Worm (Caenorhabditis elegans): ENCODE results near the gene col-111.

Gene col-111

DNA sequence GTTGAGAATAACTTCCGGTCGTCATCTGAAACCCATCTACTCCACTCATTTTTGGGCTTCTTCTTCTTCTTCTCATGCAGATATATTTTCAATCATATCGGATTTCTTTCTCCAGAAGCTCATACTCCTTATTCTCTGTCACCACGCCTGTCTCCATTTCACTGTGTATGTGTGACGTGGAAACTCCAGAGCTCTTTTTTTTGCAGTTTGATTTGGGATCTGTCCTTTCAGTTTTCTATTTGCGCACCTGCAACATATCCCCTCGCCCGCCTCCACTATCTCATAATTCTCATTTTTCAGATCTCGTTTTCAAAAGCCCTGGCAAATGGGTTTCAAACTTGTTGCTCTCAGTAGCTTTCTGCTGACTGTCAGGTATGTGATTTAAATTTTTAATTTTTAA, 20.9 kb upstream of the col-111 start, which contains the start of gene kin-36:
TSS of gene kin-36 (plus strand) at position 301 of the 400 bp plus-strand sequence.
- no peak for TF ChIP-seq pqm-1 (tag; optimal IDR thresholded peaks at IDR 0.05)
- no peak for TF ChIP-seq sea-2 (GFP tag; optimal IDR thresholded peaks at IDR 0.05)

DNA sequence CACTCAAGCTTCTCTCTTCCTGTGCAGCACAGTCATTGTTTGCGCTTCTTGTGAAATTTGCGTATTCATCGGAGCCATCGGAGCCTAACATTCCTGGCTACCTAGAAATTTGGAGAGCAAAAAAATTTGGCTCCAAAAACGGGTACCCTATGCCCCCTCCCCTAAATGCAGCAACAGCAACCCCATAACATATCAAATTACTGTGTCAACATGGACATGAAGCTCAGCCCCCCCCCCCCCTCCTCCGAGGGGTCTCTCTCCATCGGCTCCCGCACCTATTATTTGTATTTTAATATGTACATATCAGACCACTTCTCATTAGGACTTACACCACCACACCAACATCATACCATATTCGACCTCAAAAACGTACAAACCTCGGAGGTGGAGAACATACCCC, 16.5 kb upstream of the col-111 start:
- TF ChIP-seq pha-4 (tag; optimal IDR thresholded peaks at IDR 0.05) (peak; percentile 26), ama-1 (optimal IDR thresholded peaks at IDR 0.05) (no peak), mml-1 (tag; optimal IDR thresholded peaks at IDR 0.05) (no peak), fkh-2 (tag; optimal IDR thresholded peaks at IDR 0.05) (no peak), ceh-16 (tag; optimal IDR thresholded peaks at IDR 0.05) (no peak), nhr-25 (tag; optimal IDR thresholded peaks at IDR 0.05) (no peak)

DNA sequence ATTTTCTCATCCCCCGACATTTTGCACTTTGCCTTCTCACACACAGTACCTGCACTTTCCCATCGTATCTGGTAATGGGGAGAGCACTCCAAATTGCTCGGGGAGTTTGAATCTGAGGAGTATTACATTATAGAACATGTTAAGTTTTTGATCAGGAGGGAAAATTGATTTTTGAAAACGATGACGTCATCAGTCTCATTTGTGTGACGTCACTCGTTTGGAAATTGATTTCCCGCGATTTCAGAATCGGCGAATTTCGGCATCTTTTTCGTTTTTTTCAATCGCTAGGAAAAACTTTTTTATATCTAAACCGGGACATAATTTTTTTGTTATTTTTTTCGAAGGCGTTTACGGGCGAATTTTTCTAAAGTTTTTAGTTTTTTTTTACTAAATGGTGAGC, 15.6 kb upstream of the col-111 start:
- TF ChIP-seq hmg-11 (tag; optimal IDR thresholded peaks at IDR 0.05) (no peak), eor-1 (tag; optimal IDR thresholded peaks at IDR 0.05) (no peak), unc-39 (tag; optimal IDR thresholded peaks at IDR 0.05) (no peak)

DNA sequence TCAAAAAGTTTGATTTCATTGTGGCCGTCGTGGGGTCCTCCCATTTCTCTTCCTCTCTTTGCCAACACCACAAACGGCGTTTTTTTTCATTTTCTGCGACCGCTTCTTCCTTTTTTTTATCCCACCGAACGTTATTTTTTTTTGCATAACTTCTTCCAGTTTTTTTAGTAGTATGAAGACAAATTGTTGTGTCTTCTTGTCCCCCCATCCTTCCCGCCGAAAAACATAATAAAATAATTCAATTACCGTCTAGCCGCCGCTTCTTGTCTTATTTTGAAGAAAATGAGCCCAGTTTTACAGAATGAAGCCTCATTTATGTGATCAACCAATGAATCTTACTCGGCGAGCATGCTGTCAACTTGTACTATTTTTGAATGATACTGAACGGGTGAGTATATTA, 11.5 kb upstream of the col-111 start, which contains the start of gene F29B9.12:
TSS of gene F29B9.12 (plus strand) at position 301 of the 400 bp plus-strand sequence.
- TF ChIP-seq daf-12 (tag; optimal IDR thresholded peaks at IDR 0.05) (no peak), skn-1 (tag; optimal IDR thresholded peaks at IDR 0.05) (no peak), fkh-2 (tag; optimal IDR thresholded peaks at IDR 0.05) (no peak), R02D3.7 (tag; optimal IDR thresholded peaks at IDR 0.05) (no peak), elt-1 (tag; optimal IDR thresholded peaks at IDR 0.05) (no peak), pqm-1 (tag; optimal IDR thresholded peaks at IDR 0.05) (no peak), ceh-82 (tag; optimal IDR thresholded peaks at IDR 0.05) (no peak), unc-62 (GFP tag; optimal IDR thresholded peaks at IDR 0.05) (no peak), ceh-28 (tag; optimal IDR thresholded peaks at IDR 0.05) (no peak)

DNA sequence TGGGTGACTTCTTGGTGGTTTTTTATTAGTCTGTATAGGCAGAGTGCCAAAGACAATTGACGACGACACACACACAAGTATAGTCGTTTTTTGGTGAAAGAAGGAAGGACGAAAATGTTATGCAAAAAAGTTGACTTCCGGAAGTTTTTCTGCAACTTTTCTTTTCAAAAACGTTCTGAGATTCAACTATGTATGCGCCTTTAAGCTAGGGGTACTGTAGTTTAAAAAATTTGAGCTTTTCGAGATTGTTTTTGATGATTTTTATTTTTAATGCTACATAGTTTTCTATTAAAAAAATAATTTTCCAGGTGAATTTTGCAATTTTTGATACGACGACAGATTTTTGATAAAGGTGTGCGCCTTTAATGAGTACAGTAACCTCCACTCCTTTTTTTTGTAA, 10.1 kb upstream of the col-111 start:
- no peak for TF ChIP-seq ztf-4 (tag; optimal IDR thresholded peaks at IDR 0.05)
- no peak for TF ChIP-seq egl-5 (tag; optimal IDR thresholded peaks at IDR 0.05)
- no peak for TF ChIP-seq aly-2 (tag; optimal IDR thresholded peaks at IDR 0.05)
- TF ChIP-seq unc-39 (tag; optimal IDR thresholded peaks at IDR 0.05) = no peak
- TF ChIP-seq skn-1 (tag; optimal IDR thresholded peaks at IDR 0.05) = no peak
- TF ChIP-seq mdl-1 (tag; optimal IDR thresholded peaks at IDR 0.05) = no peak
- TF ChIP-seq jun-1 (tag; optimal IDR thresholded peaks at IDR 0.05) = no peak
- TF ChIP-seq nhr-25 (tag; optimal IDR thresholded peaks at IDR 0.05) = no peak
- no peak for TF ChIP-seq ztf-11 (tag; optimal IDR thresholded peaks at IDR 0.05)
- TF ChIP-seq ceh-28 (tag; optimal IDR thresholded peaks at IDR 0.05) = no peak
- no peak for TF ChIP-seq ZK546.5 (tag; optimal IDR thresholded peaks at IDR 0.05)
- no peak for TF ChIP-seq nhr-77 (tag; optimal IDR thresholded peaks at IDR 0.05)
- TF ChIP-seq nhr-23 (tag; optimal IDR thresholded peaks at IDR 0.05) = no peak
- TF ChIP-seq hmg-11 (tag; optimal IDR thresholded peaks at IDR 0.05) = no peak
- no peak for TF ChIP-seq pqm-1 (tag; optimal IDR thresholded peaks at IDR 0.05)
- TF ChIP-seq zag-1 (tag; optimal IDR thresholded peaks at IDR 0.05) = no peak
- TF ChIP-seq nhr-43 (tag; optimal IDR thresholded peaks at IDR 0.05; ENCODE audit: poor library complexity, severe bottlenecking) = no peak
- no peak for TF ChIP-seq R02D3.7 (tag; optimal IDR thresholded peaks at IDR 0.05)
- TF ChIP-seq tbx-2 (tag; optimal IDR thresholded peaks at IDR 0.05) = no peak
- TF ChIP-seq nhr-237 (tag; optimal IDR thresholded peaks at IDR 0.05) = no peak

DNA sequence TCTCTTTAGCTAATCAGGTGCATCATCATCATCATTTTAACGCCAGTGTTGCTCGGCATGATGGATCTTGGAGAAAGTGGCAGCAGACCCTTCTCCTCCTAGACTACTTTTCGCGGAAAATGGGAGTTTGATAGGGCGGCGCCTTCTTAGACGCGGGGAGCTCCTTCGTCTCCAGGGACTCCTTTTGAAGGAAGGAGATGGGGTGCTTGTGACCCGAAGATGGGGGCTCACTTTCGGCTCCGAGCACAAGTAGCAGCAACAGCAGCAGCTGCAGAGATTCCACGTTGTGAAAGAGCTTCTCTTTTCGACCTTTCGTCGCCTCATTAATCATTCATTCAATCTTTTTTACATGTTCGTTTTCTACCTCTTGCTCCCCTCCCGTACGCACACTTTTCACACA, 9.6 kb upstream of the col-111 start:
- TF ChIP-seq hmg-11 (tag; optimal IDR thresholded peaks at IDR 0.05) (peak; percentile 5), R02D3.7 (tag; optimal IDR thresholded peaks at IDR 0.05) (no peak), lin-15B (tag; optimal IDR thresholded peaks at IDR 0.05) (no peak), lin-39 (tag; optimal IDR thresholded peaks at IDR 0.05) (peak; percentile 63), nfya-1 (tag; optimal IDR thresholded peaks at IDR 0.05; ENCODE audit: insufficient read depth) (peak; percentile 4), elt-1 (tag; optimal IDR thresholded peaks at IDR 0.05) (peak; percentile 40)
